Fruit fly (Drosophila melanogaster) whole organism, embryonic: ENCODE data around the gene Muc18B.

ENCODE experiments used
- Abd-B ChIP-seq: fragments of 200-800 bp; sonication (Bioruptor generic); optimal IDR thresholded peaks from 2 replicates; lab custom pipeline; 2018; ENCODE audit warnings: missing biosample characterization, mild to moderate bottlenecking, missing genetic modification characterization, moderate library complexity
- B-H1 ChIP-seq: fragments of 200-800 bp; sonication (Bioruptor generic); IDR thresholded peaks from 3 replicates; pipeline ENCODE4 v1.3.6; 2022; ENCODE audit warnings: missing biosample characterization, missing genetic modification characterization
- Bdp1 ChIP-seq: fragments of 200-800 bp; sonication (Bioruptor generic); optimal IDR thresholded peaks from 3 replicates; lab custom pipeline; 2016; ENCODE audit warnings: missing biosample characterization, missing genetic modification characterization
- CG10366 ChIP-seq: fragments of 200-800 bp; sonication (Bioruptor generic); IDR thresholded peaks from 2 replicates; pipeline ENCODE4 v1.3.6; 2022; ENCODE audit warnings: missing biosample characterization, missing genetic modification characterization
- CG10543 ChIP-seq: fragments of 200-800 bp; sonication (Bioruptor generic); optimal IDR thresholded peaks from 3 replicates; lab custom pipeline; 2017; ENCODE audit warnings: missing biosample characterization, mild to moderate bottlenecking, missing genetic modification characterization, moderate library complexity
- CG10654 ChIP-seq: fragments of 200-800 bp; sonication (Bioruptor generic); optimal IDR thresholded peaks from 2 replicates; lab custom pipeline; 2016; ENCODE audit warnings: missing biosample characterization, missing genetic modification characterization
- CG11456 ChIP-seq: fragments of 200-800 bp; sonication (Bioruptor generic); IDR thresholded peaks from 3 replicates; pipeline ENCODE4 v1.3.6; 2022; ENCODE audit warnings: missing biosample characterization, missing genetic modification characterization
- CG12155 ChIP-seq: fragments of 200-800 bp; sonication (Bioruptor generic); optimal IDR thresholded peaks from 3 replicates; lab custom pipeline; 2016; ENCODE audit warnings: missing biosample characterization, missing genetic modification characterization
- CG13624 ChIP-seq: fragments of 200-800 bp; sonication (Bioruptor generic); optimal IDR thresholded peaks from 2 replicates; lab custom pipeline; 2016; ENCODE audit warnings: missing biosample characterization, missing genetic modification characterization
- CG15696 ChIP-seq: fragments of 200-800 bp; sonication (Bioruptor generic); optimal IDR thresholded peaks from 2 replicates; lab custom pipeline; 2019; ENCODE audit warnings: missing biosample characterization, mild to moderate bottlenecking, missing genetic modification characterization, moderate library complexity
- CG16779 ChIP-seq: fragments of 200-800 bp; sonication (Bioruptor generic); IDR thresholded peaks from 2 replicates; pipeline ENCODE4 v1.3.6; 2022; ENCODE audit warnings: missing biosample characterization, missing genetic modification characterization
- CG16813 ChIP-seq: fragments of 200-800 bp; sonication (Bioruptor generic); IDR thresholded peaks from 3 replicates; pipeline ENCODE4 v1.3.6; 2022; ENCODE audit warnings: missing biosample characterization, missing genetic modification characterization; ENCODE audit not compliant: partially characterized antibody
- CG18011 ChIP-seq: fragments of 200-800 bp; sonication (Bioruptor generic); optimal IDR thresholded peaks from 2 replicates; lab custom pipeline; 2017; ENCODE audit warnings: missing biosample characterization, missing genetic modification characterization, mild to moderate bottlenecking, moderate library complexity, missing genotype
- CG2678 ChIP-seq: fragments of 200-800 bp; sonication (Bioruptor generic); optimal IDR thresholded peaks from 3 replicates; lab custom pipeline; 2019; ENCODE audit warnings: missing biosample characterization, mild to moderate bottlenecking, missing genetic modification characterization, moderate library complexity
- CG30403 ChIP-seq: fragments of 200-800 bp; sonication (Bioruptor generic); optimal IDR thresholded peaks from 3 replicates; lab custom pipeline; 2016; ENCODE audit warnings: missing biosample characterization, missing genetic modification characterization
- CG31388 ChIP-seq: fragments of 200-800 bp; sonication (Bioruptor generic); optimal IDR thresholded peaks from 2 replicates; lab custom pipeline; 2016; ENCODE audit warnings: missing biosample characterization, missing genetic modification characterization
- CG33557 ChIP-seq: fragments of 200-800 bp; sonication (Bioruptor generic); optimal IDR thresholded peaks from 2 replicates; lab custom pipeline; 2019; ENCODE audit warnings: missing biosample characterization, mild to moderate bottlenecking, missing genetic modification characterization, moderate library complexity
- CG34422 ChIP-seq: fragments of 200-800 bp; sonication (Bioruptor generic); IDR thresholded peaks from 3 replicates; pipeline ENCODE4 v1.3.6; 2022; ENCODE audit warnings: missing biosample characterization, missing genetic modification characterization
- CG6254 ChIP-seq: fragments of 200-800 bp; sonication (Bioruptor generic); optimal IDR thresholded peaks from 3 replicates; lab custom pipeline; 2017; ENCODE audit warnings: mild to moderate bottlenecking, missing biosample characterization, missing genetic modification reagents, missing genetic modification characterization
- CG6689 ChIP-seq: fragments of 200-800 bp; sonication (Bioruptor generic); IDR thresholded peaks from 2 replicates; pipeline ENCODE4 v1.3.6; 2022; ENCODE audit warnings: missing biosample characterization, missing genetic modification characterization
- CG7839 ChIP-seq: fragments of 200-800 bp; sonication (Bioruptor generic); optimal IDR thresholded peaks from 3 replicates; lab custom pipeline; 2018; ENCODE audit warnings: missing biosample characterization, mild to moderate bottlenecking, missing genetic modification characterization, moderate library complexity
- CG9797 ChIP-seq: fragments of 200-800 bp; sonication (Bioruptor generic); optimal IDR thresholded peaks from 3 replicates; lab custom pipeline; 2018; ENCODE audit warnings: missing biosample characterization, mild to moderate bottlenecking, missing genetic modification characterization
- Eip74EF ChIP-seq, 2 experiments: fragments of 200-800 bp in 1 of 2; fragments of >200 bp in 1 of 2; sonication (Bioruptor generic) in 1 of 2; optimal IDR thresholded peaks; 2 replicates each; lab custom pipeline; 2017 to 2019; ENCODE audit warnings: missing biosample characterization in 2 of 2, missing genetic modification characterization in 2 of 2, mild to moderate bottlenecking in 1 of 2, moderate library complexity in 1 of 2
- HLH54F ChIP-seq: fragments of 200-800 bp; sonication (Bioruptor generic); optimal IDR thresholded peaks from 3 replicates; lab custom pipeline; 2016; ENCODE audit warnings: missing biosample characterization, missing genetic modification characterization
- Hand ChIP-seq: fragments of 200-800 bp; sonication (Bioruptor generic); optimal IDR thresholded peaks from 2 replicates; lab custom pipeline; 2017; ENCODE audit warnings: mild to moderate bottlenecking, missing biosample characterization, missing genetic modification reagents, missing genetic modification characterization
- Hmr ChIP-seq: fragments of 200-800 bp; sonication (Bioruptor generic); optimal IDR thresholded peaks from 3 replicates; lab custom pipeline; 2017; ENCODE audit warnings: mild to moderate bottlenecking, missing biosample characterization, missing genetic modification reagents, missing genetic modification characterization
- NC2β ChIP-seq: fragments of 200-800 bp; sonication (Bioruptor generic); optimal IDR thresholded peaks from 2 replicates; lab custom pipeline; 2016; ENCODE audit warnings: missing biosample characterization, missing genetic modification characterization
- NfI ChIP-seq: fragments of 200-800 bp; sonication (Bioruptor generic); optimal IDR thresholded peaks from 3 replicates; lab custom pipeline; 2018; ENCODE audit warnings: missing biosample characterization, mild to moderate bottlenecking, missing genetic modification characterization, moderate library complexity
- Oli ChIP-seq: fragments of 200-800 bp; sonication (Bioruptor generic); optimal IDR thresholded peaks from 2 replicates; lab custom pipeline; 2018; ENCODE audit warnings: missing biosample characterization, mild to moderate bottlenecking, missing genetic modification characterization, moderate library complexity
- ase ChIP-seq: fragments of 200-800 bp; sonication (Bioruptor generic); IDR thresholded peaks from 3 replicates; pipeline ENCODE4 v1.3.6; 2022; ENCODE audit warnings: missing biosample characterization, missing genetic modification characterization
- cwo ChIP-seq: fragments of 200-800 bp; sonication (Bioruptor generic); optimal IDR thresholded peaks from 3 replicates; lab custom pipeline; 2017; ENCODE audit warnings: missing biosample characterization, missing genetic modification characterization, mild to moderate bottlenecking, moderate library complexity, missing genetic modification reagents
- fd102C ChIP-seq: fragments of 200-800 bp; sonication (Bioruptor generic); optimal IDR thresholded peaks from 2 replicates; lab custom pipeline; 2018; ENCODE audit warnings: missing biosample characterization, mild to moderate bottlenecking, missing genetic modification characterization, moderate library complexity
- fu2 ChIP-seq: fragments of 200-800 bp; sonication (Bioruptor generic); optimal IDR thresholded peaks from 2 replicates; lab custom pipeline; 2016; ENCODE audit warnings: missing biosample characterization, missing genetic modification characterization
- ham ChIP-seq: fragments of 200-800 bp; sonication (Bioruptor generic); IDR thresholded peaks from 2 replicates; pipeline ENCODE4 v1.3.6; 2022; ENCODE audit warnings: missing biosample characterization, missing genetic modification characterization
- hbn ChIP-seq: fragments of 200-800 bp; sonication (Bioruptor generic); IDR thresholded peaks from 2 replicates; pipeline ENCODE4 v1.3.6; 2022; ENCODE audit warnings: missing biosample characterization, missing genetic modification characterization; ENCODE audit not compliant: partially characterized antibody
- jigr1 ChIP-seq: fragments of 200-800 bp; sonication (Bioruptor generic); IDR thresholded peaks from 3 replicates; pipeline ENCODE4 v1.3.6; 2022; ENCODE audit warnings: missing biosample characterization, missing genetic modification characterization
- kay ChIP-seq: fragments of 200-800 bp; sonication (Bioruptor generic); optimal IDR thresholded peaks from 2 replicates; lab custom pipeline; 2016; ENCODE audit warnings: missing biosample characterization, missing genetic modification characterization
- maf-S ChIP-seq: fragments of 200-800 bp; sonication (Bioruptor generic); optimal IDR thresholded peaks from 2 replicates; lab custom pipeline; 2016; ENCODE audit warnings: missing biosample characterization, missing genetic modification characterization
- oc ChIP-seq: fragments of 200-800 bp; sonication (Bioruptor generic); optimal IDR thresholded peaks from 2 replicates; lab custom pipeline; 2018; ENCODE audit warnings: missing biosample characterization, mild to moderate bottlenecking, missing genetic modification characterization, moderate library complexity
- pita ChIP-seq: fragments of 200-800 bp; sonication (Bioruptor generic); optimal IDR thresholded peaks from 2 replicates; lab custom pipeline; 2017; ENCODE audit warnings: missing biosample characterization, mild to moderate bottlenecking, missing genetic modification characterization
- ro ChIP-seq: fragments of 200-800 bp; sonication (Bioruptor generic); IDR thresholded peaks from 2 replicates; pipeline ENCODE4 v1.3.6; 2022; ENCODE audit warnings: missing biosample characterization, missing genetic modification characterization
- sens ChIP-seq: fragments of 200-800 bp; sonication (Bioruptor generic); peaks from one replicate; lab custom pipeline; 2016; ENCODE audit warnings: missing biosample characterization, missing genetic modification characterization
- slbo ChIP-seq: fragments of 200-800 bp; sonication (Bioruptor generic); IDR thresholded peaks from 2 replicates; pipeline ENCODE4 v1.3.6; 2022; ENCODE audit warnings: missing biosample characterization, missing genetic modification characterization
- slou ChIP-seq: fragments of 200-800 bp; sonication (Bioruptor generic); optimal IDR thresholded peaks from 3 replicates; lab custom pipeline; 2016; ENCODE audit warnings: missing biosample characterization, missing genetic modification characterization
- toy ChIP-seq: fragments of 200-800 bp; sonication (Bioruptor generic); IDR thresholded peaks from 2 replicates; pipeline ENCODE4 v1.3.6; 2022; ENCODE audit warnings: missing biosample characterization, missing genetic modification characterization
- trem ChIP-seq: fragments of 200-800 bp; optimal IDR thresholded peaks from 3 replicates; lab custom pipeline; 2019; ENCODE audit warnings: missing biosample characterization, mild to moderate bottlenecking, missing genetic modification characterization, moderate library complexity
- ttk ChIP-seq: fragments of 200-800 bp; sonication (Bioruptor generic); IDR thresholded peaks from 2 replicates; pipeline ENCODE4 v2.1.2; 2022; ENCODE audit warnings: missing biosample characterization, missing genetic modification characterization
- wek ChIP-seq: fragments of 200-800 bp; sonication (Bioruptor generic); optimal IDR thresholded peaks from 3 replicates; lab custom pipeline; 2018; ENCODE audit warnings: missing biosample characterization, mild to moderate bottlenecking, missing genetic modification characterization, moderate library complexity
- zfh2 ChIP-seq: fragments of 200-800 bp; sonication (Bioruptor generic); optimal IDR thresholded peaks from 2 replicates; lab custom pipeline; 2016; ENCODE audit warnings: missing biosample characterization, missing genetic modification characterization

Muc18B gene

DNA sequence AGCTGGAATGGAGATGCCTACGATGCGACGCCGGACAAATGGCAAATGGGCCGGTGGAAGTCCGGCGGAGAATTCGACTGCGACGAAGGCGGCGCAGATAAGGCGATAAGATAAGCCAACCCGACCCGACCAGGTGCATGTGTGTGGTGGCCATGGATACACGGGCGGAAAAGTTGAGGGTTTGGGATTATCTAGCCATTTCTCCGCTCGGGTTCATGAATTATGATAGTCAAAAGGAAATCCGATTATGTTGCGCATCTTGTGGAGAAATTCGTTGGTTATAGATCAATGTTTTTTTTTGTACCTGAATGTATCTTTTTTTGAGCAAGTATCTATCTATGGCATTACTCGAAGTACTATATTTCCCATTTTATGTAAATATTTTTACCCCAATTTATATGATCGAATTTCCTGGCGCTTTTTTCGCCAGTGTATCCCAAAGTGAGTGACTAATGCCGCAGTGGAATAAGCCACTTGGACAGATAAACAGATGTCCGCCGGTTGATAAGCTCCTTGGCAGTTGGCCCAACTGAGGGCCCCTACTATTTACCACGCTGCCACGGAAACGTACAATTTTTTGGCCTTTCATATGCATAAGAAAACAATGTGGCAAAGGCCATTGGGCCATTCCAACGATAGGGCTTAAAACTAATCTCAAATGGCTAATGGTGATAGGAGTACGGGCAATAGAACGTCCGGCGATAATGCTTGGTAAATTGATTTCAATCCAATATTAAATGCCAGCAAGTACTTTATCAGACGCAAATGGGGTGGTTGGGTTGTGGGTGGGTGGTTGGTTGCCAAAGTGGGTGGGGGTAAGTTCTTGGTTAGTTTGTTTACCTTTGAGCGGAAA is 32.1 kb downstream of the Muc18B start, which contains the start of gene CG7992 (continued):
- TF ChIP-seq ham (no peak), slbo (GFP tag; lab: Robert Waterston, UW) (peak; percentile 63), CG13624 (GFP tag; lab: Kevin White, UChicago) (peak; percentile 56), CG10366 (GFP tag; lab: Robert Waterston, UW) (peak; percentile 23; the same call in 1 of the 2 replicates), CG2678 (peak; percentile 83), ase (GFP tag; lab: Robert Waterston, UW) (no peak), cwo (GFP tag; lab: Kevin White, UChicago) (peak; percentile 69), ttk (GFP tag; lab: Robert Waterston, UW) (0 out of 2 replicates have a peak, but pooled peaks have one; percentile 23), CG16779 (GFP tag; lab: Robert Waterston, UW) (no peak), Bdp1 (GFP tag; lab: Kevin White, UChicago) (peak; percentile 23), NfI (GFP tag; lab: Kevin White, UChicago) (peak; percentile 49), CG9797 (no peak), Hand (GFP tag; lab: Kevin White, UChicago) (no peak), CG30403 (GFP tag; lab: Kevin White, UChicago) (peak; percentile 70), CG12155 (GFP tag; lab: Kevin White, UChicago) (peak; percentile 53), CG10543 (GFP tag; lab: Kevin White, UChicago) (peak; percentile 31), CG6254 (GFP tag; lab: Kevin White, UChicago) (no peak), Hmr (GFP tag; lab: Kevin White, UChicago) (peak; percentile 75), Eip74EF (GFP tag; optimal IDR thresholded peaks at IDR 0.05; lab: Kevin White, UChicago) (no peak), zfh2 (GFP tag; lab: Kevin White, UChicago) (peak; percentile 66), CG34422 (GFP tag; lab: Robert Waterston, UW) (no peak), wek (no peak), kay (GFP tag; lab: Kevin White, UChicago) (peak; percentile 88), B-H1 (GFP tag; lab: Robert Waterston, UW) (no peak; the same call in 2 of the 3 replicates), fd102C (no peak), Oli (tag; lab: Kevin White, UChicago) (peak; percentile 72), CG18011 (GFP tag; lab: Kevin White, UChicago) (peak; percentile 25), CG7839 (peak; percentile 75), HLH54F (peak; percentile 40), sens (GFP tag; lab: Kevin White, UChicago) (peak; percentile 89), CG10654 (GFP tag; lab: Kevin White, UChicago) (peak; percentile 21), NC2β (no peak), CG31388 (GFP tag; lab: Kevin White, UChicago) (no peak), oc (tag; lab: Kevin White, UChicago) (no peak), CG33557 (GFP tag; lab: Kevin White, UChicago) (no peak), jigr1 (GFP tag; lab: Robert Waterston, UW) (no peak), maf-S (GFP tag; lab: Kevin White, UChicago) (peak; percentile 19), ro (GFP tag; lab: Robert Waterston, UW) (no peak), CG6689 (GFP tag; lab: Robert Waterston, UW) (peak; percentile 63), slou (GFP tag; lab: Kevin White, UChicago) (no peak), fu2 (GFP tag; lab: Kevin White, UChicago) (peak; percentile 68), Abd-B (GFP tag; lab: Kevin White, UChicago) (peak; percentile 42), pita (GFP tag; lab: Kevin White, UChicago) (no peak), CG15696 (tag; lab: Kevin White, UChicago) (no peak), toy (GFP tag; lab: Robert Waterston, UW) (no peak), hbn (no peak), trem (tag; lab: Kevin White, UChicago) (no peak), CG16813 (GFP tag; lab: Robert Waterston, UW) (no peak), CG11456 (GFP tag; lab: Robert Waterston, UW) (no peak)
